Fruit fly (Drosophila melanogaster) whole organism, adult: Measurements from ENCODE around the gene CG7382.

Experiments
- CG11617 ChIP-seq: fragments of 200-800 bp; sonication (Bioruptor generic); optimal IDR thresholded peaks from 2 replicates; lab custom pipeline; 2017; ENCODE audit warnings: mild to moderate bottlenecking, missing biosample characterization, missing genetic modification reagents, missing genetic modification characterization
- CG12768 ChIP-seq: fragments of 200-800 bp; sonication (Bioruptor generic); optimal IDR thresholded peaks from 2 replicates; lab custom pipeline; 2017; ENCODE audit warnings: missing biosample characterization, missing genetic modification characterization, mild to moderate bottlenecking, moderate library complexity, missing genetic modification reagents
- CG14711 ChIP-seq: fragments of 200-800 bp; sonication (Bioruptor generic); optimal IDR thresholded peaks from 2 replicates; lab custom pipeline; 2018; ENCODE audit warnings: missing biosample characterization, mild to moderate bottlenecking, missing genetic modification characterization, moderate library complexity
- CG5204 ChIP-seq: fragments of 200-800 bp; sonication (Bioruptor generic); optimal IDR thresholded peaks from 2 replicates; lab custom pipeline; 2016; ENCODE audit warnings: missing biosample characterization, missing genetic modification characterization
- CG7045 ChIP-seq: fragments of 200-800 bp; sonication (Bioruptor generic); optimal IDR thresholded peaks from 2 replicates; lab custom pipeline; 2017; ENCODE audit warnings: missing biosample characterization, mild to moderate bottlenecking, missing genetic modification characterization
- CG7101 ChIP-seq: fragments of 200-800 bp; sonication (Bioruptor generic); optimal IDR thresholded peaks from 2 replicates; lab custom pipeline; 2018; ENCODE audit warnings: missing biosample characterization, mild to moderate bottlenecking, missing genetic modification characterization, moderate library complexity
- Crg-1 ChIP-seq: fragments of 200-800 bp; sonication (Bioruptor generic); optimal IDR thresholded peaks from 2 replicates; lab custom pipeline; 2016; ENCODE audit warnings: missing biosample characterization, missing genetic modification characterization
- bab1 ChIP-seq: fragments of 200-800 bp; sonication (Bioruptor generic); optimal IDR thresholded peaks from 3 replicates; lab custom pipeline; 2019; ENCODE audit warnings: missing biosample characterization, mild to moderate bottlenecking, missing genetic modification characterization, moderate library complexity
- cic ChIP-seq: fragments of 200-800 bp; sonication (Bioruptor generic); optimal IDR thresholded peaks from 2 replicates; lab custom pipeline; 2017; ENCODE audit warnings: missing biosample characterization, mild to moderate bottlenecking, missing genetic modification characterization, moderate library complexity
- cnc ChIP-seq, 2 experiments: fragments of >200 bp; optimal IDR thresholded peaks; 2 replicates each; lab custom pipeline; 2017
- kay ChIP-seq: fragments of 200-800 bp; sonication (Bioruptor generic); peaks from one replicate; lab custom pipeline; 2016; ENCODE audit warnings: missing biosample characterization, missing genetic modification characterization, borderline replicate concordance
- tj ChIP-seq: fragments of 200-800 bp; sonication (Bioruptor generic); optimal IDR thresholded peaks from 3 replicates; lab custom pipeline; 2017; ENCODE audit warnings: missing biosample characterization, mild to moderate bottlenecking, missing genetic modification characterization, moderate library complexity

dm6 chr2L:5493907-5494404 is 25.7 kb downstream of the CG7382 start:
- TF ChIP-seq cnc (optimal IDR thresholded peaks at IDR 0.05; lab: Kevin White, UChicago) (no peak), kay (GFP tag; lab: Kevin White, UChicago) (no peak), CG12768 (GFP tag; lab: Kevin White, UChicago) (no peak), Crg-1 (GFP tag; lab: Kevin White, UChicago) (no peak), tj (GFP tag; lab: Kevin White, UChicago) (no peak), bab1 (no peak), CG11617 (GFP tag; lab: Kevin White, UChicago) (no peak), CG7045 (GFP tag; lab: Kevin White, UChicago) (no peak), cic (GFP tag; lab: Kevin White, UChicago) (no peak), CG7101 (no peak), CG5204 (no peak), CG14711 (tag; lab: Kevin White, UChicago) (no peak)
